Worm (Caenorhabditis elegans) whole organism, midembryonic: ENCODE measurements around the gene odr-7.

Source experiments
- cog-1 ChIP-seq: sonication (generic microtip); optimal IDR thresholded peaks from 2 replicates; lab custom pipeline; 2016; ENCODE audit warnings: missing genetic modification characterization, missing compliant biosample characterization
- flt-1 ChIP-seq: fragments of 200-800 bp; sonication (Bioruptor generic); IDR thresholded peaks from 2 replicates; pipeline ENCODE4 v1.3.6; 2022; ENCODE audit warnings: missing genetic modification characterization, missing compliant biosample characterization
- klf-2 ChIP-seq: fragments of 200-800 bp; sonication (Bioruptor generic); conservative IDR thresholded peaks from 2 replicates; pipeline ENCODE4 v1.3.6; 2022; ENCODE audit warnings: missing genetic modification reagents, missing genetic modification characterization, missing compliant biosample characterization
- med-1 ChIP-seq: sonication (generic microtip); optimal IDR thresholded peaks from 2 replicates; lab custom pipeline; 2017; ENCODE audit warnings: missing genetic modification characterization, mild to moderate bottlenecking, missing compliant biosample characterization, antibody characterized with exemption, missing genetic modification reagents; ENCODE audit not compliant: insufficient read depth

- TF ChIP-seq flt-1 (GFP tag; lab: Robert Waterston, UW) (no peak), cog-1 (no peak), klf-2 (GFP tag; lab: Robert Waterston, UW) (no peak), med-1 (no peak)
Observed at ce11 chrX:12438266-12438665, 23.2 kb downstream of the odr-7 start.
